Worm (Caenorhabditis elegans): ENCODE measurements around the gene lim-4.

The lim-4 gene

ce11 chrX:3833964-3834840 is 39.1 kb downstream of the lim-4 start:
- TF ChIP-seq hlh-11 (tag; optimal IDR thresholded peaks at IDR 0.05) (peak; percentile 6), nhr-28 (tag; optimal IDR thresholded peaks at IDR 0.05) (peak; percentile 10), daf-16 (GFP tag; optimal IDR thresholded peaks at IDR 0.05) (peak in 1 of 2 experiments; percentile 87), daf-16 (tag; optimal IDR thresholded peaks at IDR 0.05) (no peak), fos-1 (tag; optimal IDR thresholded peaks at IDR 0.05) (no peak), unc-62 (GFP tag; optimal IDR thresholded peaks at IDR 0.05 in 1 of 2) (peak in 1 of 2 experiments; percentile 63), unc-62 (tag; optimal IDR thresholded peaks at IDR 0.05) (no peak), zip-2 (tag; optimal IDR thresholded peaks at IDR 0.05) (no peak), aha-1 (tag) (peak; percentile 86), nhr-237 (tag; optimal IDR thresholded peaks at IDR 0.05) (no peak), mdt-29 (GFP tag; IDR thresholded peaks at IDR 0.05) (no peak), madf-5 (GFP tag; IDR thresholded peaks at IDR 0.05) (no peak)

- TF ChIP-seq pqm-1 (tag; optimal IDR thresholded peaks at IDR 0.05) (peak; percentile 73), tag-97 (GFP tag; IDR thresholded peaks at IDR 0.05) (no peak), dmd-8 (GFP tag; IDR thresholded peaks at IDR 0.05) (no peak), snpc-4 (tag; optimal IDR thresholded peaks at IDR 0.05) (no peak), aly-2 (tag; optimal IDR thresholded peaks at IDR 0.05) (no peak), madf-5 (GFP tag; IDR thresholded peaks at IDR 0.05) (no peak), tra-1 (GFP tag; IDR thresholded peaks at IDR 0.05) (peak; percentile 97), cey-2 (tag; optimal IDR thresholded peaks at IDR 0.05; ENCODE audit: borderline replicate concordance, insufficient read depth) (peak; percentile 17), zip-2 (tag; optimal IDR thresholded peaks at IDR 0.05) (no peak), madf-9 (GFP tag; conservative IDR thresholded peaks at IDR 0.05) (no peak), mxl-3 (GFP tag; optimal IDR thresholded peaks at IDR 0.05) (peak; percentile 2), pha-4 (GFP tag; IDR thresholded peaks at IDR 0.05) (peak; percentile 22; the same call in 1 of the 2 replicates), pha-4 (tag; optimal IDR thresholded peaks at IDR 0.05) (peak; percentile 58), saeg-2 (GFP tag; IDR thresholded peaks at IDR 0.05) (peak; percentile 33; the same call in 1 of the 2 replicates), ceh-20 (GFP tag; IDR thresholded peaks at IDR 0.05) (peak; percentile 74), ceh-32 (tag; optimal IDR thresholded peaks at IDR 0.05; ENCODE audit: poor library complexity) (no peak), Y75B8A.6 (GFP tag; IDR thresholded peaks at IDR 0.05) (no peak), aha-1 (tag) (peak; percentile 62), ZK546.5 (tag; optimal IDR thresholded peaks at IDR 0.05) (no peak), lin-13 (GFP tag; optimal IDR thresholded peaks at IDR 0.05) (peak; percentile 21), nhr-10 (tag; optimal IDR thresholded peaks at IDR 0.05) (no peak), lin-15B (tag; optimal IDR thresholded peaks at IDR 0.05) (no peak), F49E8.2 (tag; optimal IDR thresholded peaks at IDR 0.05; ENCODE audit: borderline replicate concordance) (no peak), hif-1 (tag; optimal IDR thresholded peaks at IDR 0.05) (peak in 1 of 2 experiments; percentile 67), lir-3 (tag; optimal IDR thresholded peaks at IDR 0.05) (no peak), nhr-6 (tag; optimal IDR thresholded peaks at IDR 0.05) (peak; percentile 14), rbr-2 (tag; optimal IDR thresholded peaks at IDR 0.05) (no peak), hlh-11 (tag; optimal IDR thresholded peaks at IDR 0.05) (peak; percentile 94), F37D6.2 (tag; optimal IDR thresholded peaks at IDR 0.05) (no peak), fkh-10 (GFP tag; optimal IDR thresholded peaks at IDR 0.05) (no peak), Y105C5A.15 (GFP tag; IDR thresholded peaks at IDR 0.05) (no peak), F26F4.8 (GFP tag; conservative IDR thresholded peaks at IDR 0.05) (no peak), lin-29 (GFP tag; IDR thresholded peaks at IDR 0.05) (no peak), egl-27 (tag; optimal IDR thresholded peaks at IDR 0.05) (no peak), nhr-76 (tag; optimal IDR thresholded peaks at IDR 0.05) (no peak), Y48G9A.11 (GFP tag; IDR thresholded peaks at IDR 0.05) (no peak), ces-1 (GFP tag; optimal IDR thresholded peaks at IDR 0.05) (no peak), lin-39 (tag; optimal IDR thresholded peaks at IDR 0.05) (no peak), vab-7 (GFP tag; IDR thresholded peaks at IDR 0.05) (no peak), lin-38 (GFP tag; IDR thresholded peaks at IDR 0.05) (no peak), mdt-29 (GFP tag; IDR thresholded peaks at IDR 0.05) (no peak)
Measured at ce11 chrX:3832059-3832641, 41.2 kb downstream of the lim-4 start.
